Fruit fly (Drosophila melanogaster) whole organism, embryonic: ENCODE data around the gene CG12945.
A peak's percentile ranks its signal among the peaks of the same experiment; 100 is the strongest.

Source experiments
- C15 ChIP-seq: fragments of 200-800 bp; sonication (Bioruptor generic); IDR thresholded peaks from 3 replicates; pipeline ENCODE4 v1.3.6; 2022; ENCODE audit warnings: missing biosample characterization, missing genetic modification characterization
- CG10366 ChIP-seq: fragments of 200-800 bp; sonication (Bioruptor generic); IDR thresholded peaks from 2 replicates; pipeline ENCODE4 v1.3.6; 2022; ENCODE audit warnings: missing biosample characterization, missing genetic modification characterization
- CG11085 ChIP-seq: fragments of 200-800 bp; sonication (Bioruptor generic); IDR thresholded peaks from 2 replicates; pipeline ENCODE4 v1.3.6; 2022; ENCODE audit warnings: missing biosample characterization, missing genetic modification characterization
- CG11247 ChIP-seq: fragments of 200-800 bp; sonication (Bioruptor generic); IDR thresholded peaks from 2 replicates; pipeline ENCODE4 v1.3.6; 2022; ENCODE audit warnings: missing biosample characterization, missing genetic modification characterization
- CG11696 ChIP-seq: fragments of 200-800 bp; sonication (Bioruptor generic); IDR thresholded peaks from 2 replicates; pipeline ENCODE4 v1.3.6; 2022; ENCODE audit warnings: missing biosample characterization, missing genetic modification characterization
- CG14710 ChIP-seq: fragments of 200-800 bp; sonication (Bioruptor generic); optimal IDR thresholded peaks from 3 replicates; lab custom pipeline; 2019; ENCODE audit warnings: missing biosample characterization, mild to moderate bottlenecking, missing genetic modification characterization, moderate library complexity
- CG14860 ChIP-seq: fragments of 200-800 bp; sonication (Bioruptor generic); IDR thresholded peaks from 3 replicates; pipeline ENCODE4 v1.3.6; 2022; ENCODE audit warnings: missing biosample characterization, missing genetic modification characterization; ENCODE audit not compliant: partially characterized antibody
- CG1529 ChIP-seq: fragments of 200-800 bp; sonication (Bioruptor generic); optimal IDR thresholded peaks from 3 replicates; lab custom pipeline; 2018; ENCODE audit warnings: missing biosample characterization, missing genetic modification characterization
- CG16813 ChIP-seq: fragments of 200-800 bp; sonication (Bioruptor generic); IDR thresholded peaks from 3 replicates; pipeline ENCODE4 v1.3.6; 2022; ENCODE audit warnings: missing biosample characterization, missing genetic modification characterization; ENCODE audit not compliant: partially characterized antibody
- CG31388 ChIP-seq: fragments of 200-800 bp; sonication (Bioruptor generic); optimal IDR thresholded peaks from 2 replicates; lab custom pipeline; 2016; ENCODE audit warnings: missing biosample characterization, missing genetic modification characterization
- CG3838 ChIP-seq: fragments of 200-800 bp; sonication (Bioruptor generic); optimal IDR thresholded peaks from 3 replicates; lab custom pipeline; 2016; ENCODE audit warnings: missing biosample characterization, missing genetic modification characterization
- CG4328 ChIP-seq: fragments of 200-800 bp; sonication (Bioruptor generic); optimal IDR thresholded peaks from 3 replicates; lab custom pipeline; 2017; ENCODE audit warnings: missing biosample characterization, missing genetic modification reagents, missing genetic modification characterization
- CG4617 ChIP-seq: fragments of 200-800 bp; sonication (Bioruptor generic); optimal IDR thresholded peaks from 3 replicates; lab custom pipeline; 2016; ENCODE audit warnings: missing biosample characterization, missing genetic modification characterization, borderline replicate concordance
- CG6254 ChIP-seq: fragments of 200-800 bp; sonication (Bioruptor generic); optimal IDR thresholded peaks from 3 replicates; lab custom pipeline; 2017; ENCODE audit warnings: mild to moderate bottlenecking, missing biosample characterization, missing genetic modification reagents, missing genetic modification characterization
- CG6854 ChIP-seq: fragments of 200-800 bp; sonication (Bioruptor generic); optimal IDR thresholded peaks from 3 replicates; lab custom pipeline; 2017; ENCODE audit warnings: missing biosample characterization, mild to moderate bottlenecking, missing genetic modification characterization
- CG7786 ChIP-seq: fragments of 200-800 bp; sonication (Bioruptor generic); optimal IDR thresholded peaks from 2 replicates; lab custom pipeline; 2016; ENCODE audit warnings: missing biosample characterization, missing genetic modification characterization
- CG8281 ChIP-seq: fragments of 200-800 bp; sonication (Bioruptor generic); optimal IDR thresholded peaks from 2 replicates; lab custom pipeline; 2018; ENCODE audit warnings: missing biosample characterization, mild to moderate bottlenecking, missing genetic modification characterization, moderate library complexity
- Dek ChIP-seq: fragments of 200-800 bp; sonication (Bioruptor generic); optimal IDR thresholded peaks from 3 replicates; lab custom pipeline; 2019; ENCODE audit warnings: missing biosample characterization, mild to moderate bottlenecking, missing genetic modification characterization, moderate library complexity
- Dll ChIP-seq: fragments of 200-800 bp; sonication (Bioruptor generic); IDR thresholded peaks from 4 replicates; pipeline ENCODE4 v1.3.6; 2022; ENCODE audit warnings: missing biosample characterization, missing genetic modification characterization; ENCODE audit not compliant: partially characterized antibody
- Doc3 ChIP-seq: fragments of 200-800 bp; sonication (Bioruptor generic); IDR thresholded peaks from 3 replicates; pipeline ENCODE4 v1.3.6; 2022; ENCODE audit warnings: missing biosample characterization, missing genetic modification characterization; ENCODE audit not compliant: partially characterized antibody
- Dp ChIP-seq: fragments of 200-800 bp; sonication (Bioruptor generic); optimal IDR thresholded peaks from 2 replicates; lab custom pipeline; 2018; ENCODE audit warnings: missing biosample characterization, mild to moderate bottlenecking, missing genetic modification characterization, moderate library complexity
- E2f1 ChIP-seq: fragments of 200-800 bp; sonication (Bioruptor generic); IDR thresholded peaks from 2 replicates; pipeline ENCODE4 v1.3.6; 2022; ENCODE audit warnings: missing biosample characterization, missing genetic modification characterization
- E2f2 ChIP-seq: fragments of 200-800 bp; sonication (Bioruptor generic); IDR thresholded peaks from 2 replicates; pipeline ENCODE4 v1.3.6; 2022; ENCODE audit warnings: missing biosample characterization, missing genetic modification characterization
- HLH4C ChIP-seq: fragments of 200-800 bp; sonication (Bioruptor generic); IDR thresholded peaks from 3 replicates; pipeline ENCODE4 v1.3.6; 2022; ENCODE audit warnings: missing biosample characterization, missing genetic modification characterization; ENCODE audit not compliant: partially characterized antibody
- HLHmδ ChIP-seq: fragments of 200-800 bp; sonication (Bioruptor generic); optimal IDR thresholded peaks from 2 replicates; lab custom pipeline; 2018; ENCODE audit warnings: missing biosample characterization, mild to moderate bottlenecking, missing genetic modification characterization, moderate library complexity
- HmgZ ChIP-seq: fragments of 200-800 bp; sonication (Bioruptor generic); optimal IDR thresholded peaks from 2 replicates; lab custom pipeline; 2018; ENCODE audit warnings: missing biosample characterization, mild to moderate bottlenecking, missing genetic modification characterization
- MBD-R2 ChIP-seq: fragments of 200-800 bp; sonication (Bioruptor generic); IDR thresholded peaks from 2 replicates; pipeline ENCODE4 v1.3.6; 2022; ENCODE audit warnings: missing biosample characterization, missing genetic modification characterization
- Meics ChIP-seq: fragments of 200-800 bp; sonication (Bioruptor generic); optimal IDR thresholded peaks from 2 replicates; lab custom pipeline; 2017; ENCODE audit warnings: missing biosample characterization, mild to moderate bottlenecking, missing genetic modification characterization
- Mes4 ChIP-seq: fragments of 200-800 bp; sonication (Bioruptor generic); optimal IDR thresholded peaks from 2 replicates; lab custom pipeline; 2016; ENCODE audit warnings: missing biosample characterization, missing genetic modification characterization
- Optix ChIP-seq: fragments of 200-800 bp; sonication (Bioruptor generic); IDR thresholded peaks from 3 replicates; pipeline ENCODE4 v1.3.6; 2022; ENCODE audit warnings: missing biosample characterization, missing genetic modification characterization
- Scr ChIP-seq: fragments of 200-800 bp; sonication (Bioruptor generic); IDR thresholded peaks from 2 replicates; pipeline ENCODE4 v1.3.6; 2022; ENCODE audit warnings: missing biosample characterization, missing genetic modification characterization; ENCODE audit not compliant: partially characterized antibody
- Xbp1 ChIP-seq: fragments of 200-800 bp; sonication (Bioruptor generic); optimal IDR thresholded peaks from 3 replicates; lab custom pipeline; 2016; ENCODE audit warnings: missing biosample characterization, mild to moderate bottlenecking, missing genetic modification characterization
- ac ChIP-seq: fragments of 200-800 bp; sonication (Bioruptor generic); optimal IDR thresholded peaks from 3 replicates; lab custom pipeline; 2017; ENCODE audit warnings: missing biosample characterization, mild to moderate bottlenecking, missing genetic modification characterization
- cad ChIP-seq: fragments of >200 bp; optimal IDR thresholded peaks from 2 replicates; lab custom pipeline; 2017; ENCODE audit warnings: missing biosample characterization, missing genetic modification characterization
- chinmo ChIP-seq: fragments of 200-800 bp; sonication (Bioruptor generic); IDR thresholded peaks from 4 replicates; pipeline ENCODE4 v1.3.6; 2022; ENCODE audit warnings: missing biosample characterization, missing genetic modification characterization; ENCODE audit not compliant: partially characterized antibody
- crc ChIP-seq: fragments of 200-800 bp; sonication (Bioruptor generic); optimal IDR thresholded peaks from 2 replicates; lab custom pipeline; 2016; ENCODE audit warnings: missing biosample characterization, missing genetic modification characterization
- danr ChIP-seq: fragments of 200-800 bp; sonication (Bioruptor generic); IDR thresholded peaks from 2 replicates; pipeline ENCODE4 v1.3.6; 2022; ENCODE audit warnings: missing biosample characterization, missing genetic modification characterization
- ems ChIP-seq: fragments of 200-800 bp; sonication (Bioruptor generic); optimal IDR thresholded peaks from 3 replicates; lab custom pipeline; 2016; ENCODE audit warnings: missing biosample characterization, missing genetic modification characterization
- ftz-f1 ChIP-seq: fragments of 200-800 bp; sonication (Bioruptor generic); optimal IDR thresholded peaks from 2 replicates; lab custom pipeline; 2016; ENCODE audit warnings: missing biosample characterization, missing genetic modification characterization
- gce ChIP-seq: fragments of 200-800 bp; sonication (Bioruptor generic); IDR thresholded peaks from 3 replicates; pipeline ENCODE4 v1.3.6; 2022; ENCODE audit warnings: missing biosample characterization, missing genetic modification characterization
- gro ChIP-seq: fragments of 200-800 bp; sonication (Bioruptor generic); optimal IDR thresholded peaks from 2 replicates; lab custom pipeline; 2016; ENCODE audit warnings: missing biosample characterization, missing genetic modification characterization
- hbn ChIP-seq: fragments of 200-800 bp; sonication (Bioruptor generic); IDR thresholded peaks from 2 replicates; pipeline ENCODE4 v1.3.6; 2022; ENCODE audit warnings: missing biosample characterization, missing genetic modification characterization; ENCODE audit not compliant: partially characterized antibody
- inv ChIP-seq: fragments of 200-800 bp; sonication (Bioruptor generic); IDR thresholded peaks from 2 replicates; pipeline ENCODE4 v1.3.6; 2022; ENCODE audit warnings: missing biosample characterization, missing genetic modification characterization; ENCODE audit not compliant: partially characterized antibody
- knrl ChIP-seq: fragments of 200-800 bp; sonication (Bioruptor generic); IDR thresholded peaks from 3 replicates; pipeline ENCODE4 v1.3.6; 2022; ENCODE audit warnings: missing biosample characterization, missing genetic modification characterization; ENCODE audit not compliant: partially characterized antibody
- lmd ChIP-seq: fragments of 200-800 bp; sonication (Bioruptor generic); IDR thresholded peaks from 2 replicates; pipeline ENCODE4 v1.3.6; 2022; ENCODE audit warnings: missing biosample characterization, missing genetic modification characterization
- mld ChIP-seq: fragments of 200-800 bp; sonication (Bioruptor generic); IDR thresholded peaks from 3 replicates; pipeline ENCODE4 v1.3.6; 2022; ENCODE audit warnings: missing biosample characterization, missing genetic modification characterization; ENCODE audit not compliant: partially characterized antibody
- sima ChIP-seq: fragments of 200-800 bp; sonication (Bioruptor generic); optimal IDR thresholded peaks from 2 replicates; lab custom pipeline; 2016; ENCODE audit warnings: missing biosample characterization, missing genetic modification characterization
- tna ChIP-seq: fragments of 200-800 bp; sonication (Bioruptor generic); IDR thresholded peaks from 2 replicates; pipeline ENCODE4 v1.3.6; 2022; ENCODE audit warnings: missing biosample characterization, missing genetic modification characterization; ENCODE audit not compliant: partially characterized antibody
- trem ChIP-seq: fragments of 200-800 bp; optimal IDR thresholded peaks from 3 replicates; lab custom pipeline; 2019; ENCODE audit warnings: missing biosample characterization, mild to moderate bottlenecking, missing genetic modification characterization, moderate library complexity
- unc-4 ChIP-seq: fragments of 200-800 bp; sonication (Bioruptor generic); IDR thresholded peaks from 2 replicates; pipeline ENCODE4 v1.3.6; 2022; ENCODE audit warnings: missing biosample characterization, missing genetic modification characterization; ENCODE audit not compliant: partially characterized antibody

The CG12945 gene

DNA sequence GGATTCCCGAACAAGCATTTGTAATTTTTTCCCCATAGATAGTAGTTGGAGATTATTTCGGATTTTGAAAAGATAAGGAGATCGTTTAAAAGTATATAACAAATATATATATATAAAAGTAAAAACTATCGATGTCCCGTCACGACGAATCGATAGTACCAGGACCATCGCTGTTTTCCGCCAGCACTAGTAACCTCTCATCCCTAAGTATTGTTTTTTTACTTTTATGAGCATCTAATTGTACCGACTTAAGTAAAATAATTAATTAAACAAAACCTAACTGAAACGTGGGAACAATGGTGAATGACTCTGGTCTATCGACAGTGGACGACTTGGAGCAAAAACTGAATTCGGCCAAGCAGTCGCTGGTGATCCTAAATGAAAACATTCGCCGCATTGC is 50.3 kb downstream of the CG12945 start, which contains the start of gene Pnn (continued):
- TF ChIP-seq Mes4 (GFP tag; lab: Kevin White, UChicago) (no peak), CG8281 (tag; lab: Kevin White, UChicago) (no peak), mld (peak; percentile 68; the same call in 1 of the 3 replicates), CG4617 (GFP tag; lab: Kevin White, UChicago) (peak; percentile 77), danr (no peak), Dp (GFP tag; lab: Kevin White, UChicago) (peak; percentile 27), CG10366 (GFP tag; lab: Robert Waterston, UW) (no peak), CG11696 (GFP tag; lab: Robert Waterston, UW) (no peak), ac (GFP tag; lab: Kevin White, UChicago) (no peak), crc (GFP tag; lab: Kevin White, UChicago) (no peak), Meics (GFP tag; lab: Kevin White, UChicago) (no peak), Dek (no peak), Dll (GFP tag; lab: Robert Waterston, UW) (peak; percentile 91), MBD-R2 (GFP tag; lab: Robert Waterston, UW) (peak; percentile 91), CG11085 (GFP tag; lab: Robert Waterston, UW) (no peak), E2f1 (GFP tag; lab: Robert Waterston, UW) (no peak), C15 (GFP tag; lab: Robert Waterston, UW) (no peak), knrl (peak; percentile 92), CG14860 (GFP tag; lab: Robert Waterston, UW) (peak; percentile 81), CG4328 (GFP tag; lab: Kevin White, UChicago) (no peak), inv (GFP tag; lab: Robert Waterston, UW) (peak; percentile 86), Xbp1 (peak; percentile 6), CG31388 (no peak), cad (GFP tag; lab: Kevin White, UChicago) (peak; percentile 30), Scr (peak; percentile 93), ftz-f1 (GFP tag; lab: Kevin White, UChicago) (no peak), trem (peak; percentile 67), Optix (no peak), HLH4C (GFP tag; lab: Robert Waterston, UW) (peak; percentile 84), gce (GFP tag; lab: Robert Waterston, UW) (no peak), lmd (no peak), hbn (peak; percentile 87), E2f2 (GFP tag; lab: Robert Waterston, UW) (peak; percentile 29; the same call in 1 of the 2 replicates), CG14710 (tag; lab: Kevin White, UChicago) (peak; percentile 59), gro (GFP tag; lab: Kevin White, UChicago) (no peak), tna (GFP tag; lab: Robert Waterston, UW) (peak; percentile 77), CG1529 (GFP tag; lab: Kevin White, UChicago) (no peak), CG3838 (no peak), CG6254 (no peak), sima (GFP tag; lab: Kevin White, UChicago) (no peak), chinmo (peak; percentile 61; the same call in 1 of the 4 replicates), HLHmδ (GFP tag; lab: Kevin White, UChicago) (no peak), CG11247 (GFP tag; lab: Robert Waterston, UW) (no peak), Doc3 (peak; percentile 86), CG6854 (GFP tag; lab: Kevin White, UChicago) (no peak), CG7786 (GFP tag; lab: Kevin White, UChicago) (no peak), ems (GFP tag; lab: Kevin White, UChicago) (no peak), CG16813 (GFP tag; lab: Robert Waterston, UW) (peak; percentile 92), HmgZ (tag; lab: Kevin White, UChicago) (peak; percentile 21), unc-4 (GFP tag; lab: Robert Waterston, UW) (peak; percentile 90)
